Fruit fly (Drosophila melanogaster) whole organism, pupa: Measurements from ENCODE around the gene 5-HT7.

Experiments used
- CG12605 ChIP-seq: fragments of 200-800 bp; sonication (Bioruptor generic); IDR thresholded peaks from 2 replicates; pipeline ENCODE4 v1.3.6; 2022; ENCODE audit warnings: missing biosample characterization, missing genetic modification characterization
- CG13204 ChIP-seq: fragments of 200-800 bp; sonication (Bioruptor generic); optimal IDR thresholded peaks from 2 replicates; lab custom pipeline; 2018; ENCODE audit warnings: missing biosample characterization, mild to moderate bottlenecking, missing genetic modification characterization, moderate library complexity
- CG14655 ChIP-seq: fragments of 200-800 bp; sonication (Bioruptor generic); optimal IDR thresholded peaks from 3 replicates; lab custom pipeline; 2017; ENCODE audit warnings: mild to moderate bottlenecking, missing biosample characterization, missing genetic modification reagents, missing genetic modification characterization
- CG15710 ChIP-seq: fragments of 200-800 bp; sonication (Bioruptor generic); optimal IDR thresholded peaks from 2 replicates; lab custom pipeline; 2018; ENCODE audit warnings: missing biosample characterization, mild to moderate bottlenecking, missing genetic modification characterization, moderate library complexity
- CG17806 ChIP-seq: fragments of 200-800 bp; sonication (Bioruptor generic); optimal IDR thresholded peaks from 2 replicates; lab custom pipeline; 2018; ENCODE audit warnings: missing biosample characterization, mild to moderate bottlenecking, missing genetic modification characterization, moderate library complexity
- CG32121 ChIP-seq: fragments of 200-800 bp; sonication (Bioruptor generic); IDR thresholded peaks from 2 replicates; pipeline ENCODE4 v1.3.6; 2022; ENCODE audit warnings: missing biosample characterization, missing genetic modification characterization
- CG34367 ChIP-seq: fragments of 200-800 bp; sonication (Bioruptor generic); optimal IDR thresholded peaks from 2 replicates; lab custom pipeline; 2018; ENCODE audit warnings: missing biosample characterization, mild to moderate bottlenecking, missing genetic modification characterization
- CG4496 ChIP-seq: fragments of 200-800 bp; sonication (Bioruptor generic); IDR thresholded peaks from 3 replicates; pipeline ENCODE4 v1.3.6; 2022; ENCODE audit warnings: missing biosample characterization, missing genetic modification characterization
- CG8159 ChIP-seq: fragments of 200-800 bp; sonication (Bioruptor generic); optimal IDR thresholded peaks from 3 replicates; lab custom pipeline; 2018; ENCODE audit warnings: missing biosample characterization, mild to moderate bottlenecking, missing genetic modification characterization, moderate library complexity
- CG8301 ChIP-seq: fragments of 200-800 bp; sonication (Bioruptor generic); optimal IDR thresholded peaks from 2 replicates; lab custom pipeline; 2018; ENCODE audit warnings: missing biosample characterization, mild to moderate bottlenecking, missing genetic modification characterization
- CG9948 ChIP-seq: fragments of 200-800 bp; sonication (Bioruptor generic); optimal IDR thresholded peaks from 2 replicates; lab custom pipeline; 2018; ENCODE audit warnings: missing biosample characterization, mild to moderate bottlenecking, missing genetic modification characterization, moderate library complexity
- D1 ChIP-seq: fragments of 200-800 bp; sonication (Bioruptor generic); optimal IDR thresholded peaks from 2 replicates; lab custom pipeline; 2018; ENCODE audit warnings: missing biosample characterization, mild to moderate bottlenecking, missing genetic modification characterization, moderate library complexity
- EcR ChIP-seq: fragments of 200-800 bp; sonication (Bioruptor generic); optimal IDR thresholded peaks from 3 replicates; lab custom pipeline; 2019; ENCODE audit warnings: missing biosample characterization, missing genetic modification characterization, mild to moderate bottlenecking, moderate library complexity, missing genetic modification reagents
- Ets98B ChIP-seq: fragments of 200-800 bp; sonication (Bioruptor generic); IDR thresholded peaks from 2 replicates; pipeline ENCODE4 v1.3.6; 2022; ENCODE audit warnings: missing biosample characterization, missing genetic modification characterization
- Pif1A ChIP-seq: fragments of 200-800 bp; sonication (Bioruptor generic); optimal IDR thresholded peaks from 3 replicates; lab custom pipeline; 2016; ENCODE audit warnings: missing biosample characterization, missing genetic modification characterization
- Pif1B ChIP-seq: fragments of 200-800 bp; sonication (Bioruptor generic); optimal IDR thresholded peaks from 3 replicates; lab custom pipeline; 2016; ENCODE audit warnings: missing biosample characterization, missing genetic modification characterization
- Snoo ChIP-seq: fragments of 200-800 bp; sonication (Bioruptor generic); optimal IDR thresholded peaks from 3 replicates; lab custom pipeline; 2017; ENCODE audit warnings: missing biosample characterization, mild to moderate bottlenecking, missing genetic modification characterization, inconsistent platforms
- fd96Ca ChIP-seq: fragments of 200-800 bp; sonication (Bioruptor generic); IDR thresholded peaks from 3 replicates; pipeline ENCODE4 v1.3.6; 2022; ENCODE audit warnings: missing biosample characterization, missing genetic modification characterization
- gl ChIP-seq: fragments of 200-800 bp; sonication (Bioruptor generic); optimal IDR thresholded peaks from 2 replicates; lab custom pipeline; 2018; ENCODE audit warnings: missing biosample characterization, mild to moderate bottlenecking, missing genetic modification characterization
- rn ChIP-seq: fragments of 200-800 bp; sonication (Bioruptor generic); IDR thresholded peaks from 2 replicates; pipeline ENCODE4 v1.3.6; 2022; ENCODE audit warnings: missing biosample characterization, missing genetic modification characterization

5-HT7 gene

DNA sequence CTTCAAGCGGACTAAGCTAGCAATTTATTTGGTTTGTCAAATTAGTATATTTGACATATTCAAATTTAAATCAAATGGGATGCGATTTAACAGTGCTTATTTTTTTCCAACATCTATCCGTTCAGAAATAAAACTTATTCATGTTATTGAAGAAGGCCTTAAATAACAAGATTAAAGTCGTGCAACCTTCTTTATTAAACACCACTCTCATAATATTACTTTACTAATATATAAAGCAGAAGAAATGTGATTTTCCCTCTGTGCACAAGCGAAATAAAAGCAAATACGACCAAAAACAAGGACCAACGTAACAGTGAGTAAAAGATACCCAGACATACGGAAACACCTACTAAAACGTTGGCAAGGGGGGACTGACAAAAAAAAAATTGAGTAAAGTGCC lies 10.1 kb downstream of the 5-HT7 start:
- TF ChIP-seq CG13204 (GFP tag; lab: Kevin White, UChicago), result no peak
- TF ChIP-seq CG8159 (tag; lab: Kevin White, UChicago), result no peak
- no peak for TF ChIP-seq CG17806 (tag; lab: Kevin White, UChicago)
- no peak for TF ChIP-seq Pif1A
- no peak for TF ChIP-seq CG15710 (tag; lab: Kevin White, UChicago)

- TF ChIP-seq rn (GFP tag; lab: Robert Waterston, UW) (no peak), CG8301 (tag; lab: Kevin White, UChicago) (no peak), fd96Ca (GFP tag; lab: Robert Waterston, UW) (no peak), CG4496 (GFP tag; lab: Robert Waterston, UW) (no peak), gl (no peak), Pif1A (no peak), CG8159 (tag; lab: Kevin White, UChicago) (no peak), Ets98B (no peak), CG17806 (tag; lab: Kevin White, UChicago) (no peak), CG14655 (GFP tag; lab: Kevin White, UChicago) (no peak)
These were observed 24.3 kb downstream of the 5-HT7 start, which contains the start of gene CG31007 for dm6 chr3R:30992357-30992756. Gene CG31007, minus strand, starts transcription at chr3R:30992457.

- TF ChIP-seq CG12605 (GFP tag; lab: Robert Waterston, UW) (no peak), CG8159 (tag; lab: Kevin White, UChicago) (no peak), Snoo (tag; lab: Kevin White, UChicago) (no peak), Pif1B (GFP tag; lab: Kevin White, UChicago) (no peak), CG14655 (GFP tag; lab: Kevin White, UChicago) (no peak), CG32121 (GFP tag; lab: Robert Waterston, UW) (no peak), CG4496 (GFP tag; lab: Robert Waterston, UW) (no peak), EcR (GFP tag; lab: Kevin White, UChicago) (no peak), fd96Ca (GFP tag; lab: Robert Waterston, UW) (no peak), CG13204 (GFP tag; lab: Kevin White, UChicago) (no peak), CG8301 (tag; lab: Kevin White, UChicago) (no peak), CG17806 (tag; lab: Kevin White, UChicago) (no peak), Ets98B (no peak), D1 (tag; lab: Kevin White, UChicago) (no peak), gl (no peak)
These were observed 26.7 kb downstream of the 5-HT7 start, which contains the start of gene CG31008 for dm6 chr3R:30989948-30990347. Gene CG31008, minus strand, starts transcription at chr3R:30990006.

dm6 chr3R:30964220-30964619 lies 52.5 kb downstream of the 5-HT7 start, which contains the start of gene Ctr1C:
Gene Ctr1C, minus strand, starts transcription at chr3R:30964320.
- TF ChIP-seq CG4496 (GFP tag; lab: Robert Waterston, UW) (no peak), Pif1A (no peak), fd96Ca (GFP tag; lab: Robert Waterston, UW) (no peak), CG14655 (GFP tag; lab: Kevin White, UChicago) (no peak), gl (no peak), EcR (GFP tag; lab: Kevin White, UChicago) (no peak), CG8301 (tag; lab: Kevin White, UChicago) (no peak), CG34367 (tag; lab: Kevin White, UChicago) (no peak), CG9948 (tag; lab: Kevin White, UChicago) (no peak), CG8159 (tag; lab: Kevin White, UChicago) (no peak), CG15710 (tag; lab: Kevin White, UChicago) (no peak), D1 (tag; lab: Kevin White, UChicago) (no peak), CG13204 (GFP tag; lab: Kevin White, UChicago) (no peak)

- TF ChIP-seq CG9948 (tag; lab: Kevin White, UChicago) (no peak), EcR (GFP tag; lab: Kevin White, UChicago) (no peak)
These were observed 57.3 kb downstream of the 5-HT7 start, which contains the start of gene CG15548 for dm6 chr3R:30959400-30959799. Gene CG15548, plus strand, starts transcription at chr3R:30959700.

- no peak for TF ChIP-seq CG34367 (tag; lab: Kevin White, UChicago)
- TF ChIP-seq CG8301 (tag; lab: Kevin White, UChicago), result no peak
- no peak for TF ChIP-seq fd96Ca (GFP tag; lab: Robert Waterston, UW)
- no peak for TF ChIP-seq rn (GFP tag; lab: Robert Waterston, UW)
- TF ChIP-seq Pif1A, result no peak
- no peak for TF ChIP-seq Snoo (tag; lab: Kevin White, UChicago)
- TF ChIP-seq CG32121 (GFP tag; lab: Robert Waterston, UW), result no peak
- no peak for TF ChIP-seq CG8159 (tag; lab: Kevin White, UChicago)
- no peak for TF ChIP-seq Pif1B (GFP tag; lab: Kevin White, UChicago)
- no peak for TF ChIP-seq EcR (GFP tag; lab: Kevin White, UChicago)
- no peak for TF ChIP-seq CG15710 (tag; lab: Kevin White, UChicago)
- no peak for TF ChIP-seq CG14655 (GFP tag; lab: Kevin White, UChicago)
- TF ChIP-seq CG4496 (GFP tag; lab: Robert Waterston, UW), result no peak
- TF ChIP-seq gl, result no peak
- no peak for TF ChIP-seq CG12605 (GFP tag; lab: Robert Waterston, UW)
- TF ChIP-seq Ets98B, result no peak
- TF ChIP-seq, all 21 proteins: peak for 0
These were observed 70.3 kb downstream of the 5-HT7 start for dm6 chr3R:30946352-30946751.

DNA sequence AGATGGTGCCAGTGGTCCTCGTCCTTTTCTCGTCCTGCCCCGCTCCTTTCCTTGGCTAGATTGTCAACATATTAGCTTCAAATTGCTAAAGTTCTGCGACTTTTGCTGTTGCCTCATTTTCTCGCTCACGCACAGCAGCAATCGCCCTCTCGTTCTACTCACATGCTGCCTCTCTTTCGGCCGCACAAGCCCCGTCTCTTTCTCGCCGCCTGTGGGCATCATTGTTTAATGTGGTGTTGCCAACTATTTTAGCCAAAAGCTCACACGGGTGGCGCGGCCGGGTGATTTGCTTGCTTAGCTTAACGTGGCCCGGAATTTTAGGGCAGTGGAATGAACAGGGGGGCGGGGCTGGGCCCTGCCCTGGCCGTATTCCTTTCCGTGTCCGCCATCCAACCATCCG lies 76.4 kb downstream of the 5-HT7 start:
- TF ChIP-seq CG9948 (tag; lab: Kevin White, UChicago) (no peak), gl (no peak), CG13204 (GFP tag; lab: Kevin White, UChicago) (no peak), EcR (GFP tag; lab: Kevin White, UChicago) (no peak), CG8159 (tag; lab: Kevin White, UChicago) (no peak), CG14655 (GFP tag; lab: Kevin White, UChicago) (no peak), CG12605 (GFP tag; lab: Robert Waterston, UW) (no peak), CG15710 (tag; lab: Kevin White, UChicago) (no peak), CG32121 (GFP tag; lab: Robert Waterston, UW) (no peak), CG8301 (tag; lab: Kevin White, UChicago) (no peak), Pif1B (GFP tag; lab: Kevin White, UChicago) (no peak), Ets98B (no peak)
